Fruit fly (Drosophila melanogaster) whole organism, prepupa: ENCODE results near the gene CG9672.

Experiments used
- Blimp-1 ChIP-seq: fragments of 200-800 bp; sonication (Bioruptor generic); optimal IDR thresholded peaks from 3 replicates; lab custom pipeline; 2017; ENCODE audit warnings: missing biosample characterization, missing genetic modification characterization, mild to moderate bottlenecking, moderate library complexity, missing genetic modification reagents
- CG10669 ChIP-seq: fragments of 200-800 bp; sonication (Bioruptor generic); optimal IDR thresholded peaks from 3 replicates; lab custom pipeline; 2018; ENCODE audit warnings: missing biosample characterization, mild to moderate bottlenecking, missing genetic modification characterization, moderate library complexity
- CG11294 ChIP-seq: fragments of 200-800 bp; sonication (Bioruptor generic); IDR thresholded peaks from 2 replicates; pipeline ENCODE4 v1.3.6; 2022; ENCODE audit warnings: missing biosample characterization, missing genetic modification characterization
- CG11902 ChIP-seq: fragments of 200-800 bp; sonication (Bioruptor generic); optimal IDR thresholded peaks from 3 replicates; lab custom pipeline; 2016; ENCODE audit warnings: missing biosample characterization, missing genetic modification characterization
- CG15336 ChIP-seq: fragments of 200-800 bp; sonication (Bioruptor generic); IDR thresholded peaks from 2 replicates; pipeline ENCODE4 v1.3.6; 2022; ENCODE audit warnings: missing biosample characterization, missing genetic modification characterization
- CG1621 ChIP-seq: fragments of 200-800 bp; sonication (Bioruptor generic); optimal IDR thresholded peaks from 3 replicates; lab custom pipeline; 2018; ENCODE audit warnings: missing biosample characterization, mild to moderate bottlenecking, missing genetic modification characterization
- CG16779 ChIP-seq: fragments of 200-800 bp; sonication (Bioruptor generic); optimal IDR thresholded peaks from 3 replicates; lab custom pipeline; 2017; ENCODE audit warnings: missing biosample characterization, mild to moderate bottlenecking, missing genetic modification characterization
- CG3032 ChIP-seq: fragments of 200-800 bp; optimal IDR thresholded peaks from 2 replicates; lab custom pipeline; 2019; ENCODE audit warnings: missing biosample characterization, mild to moderate bottlenecking, missing genetic modification characterization, moderate library complexity
- CG32006 ChIP-seq: fragments of 200-800 bp; sonication (Bioruptor generic); optimal IDR thresholded peaks from 3 replicates; lab custom pipeline; 2017; ENCODE audit warnings: missing biosample characterization, mild to moderate bottlenecking, missing genetic modification characterization
- CG34406 ChIP-seq: fragments of 200-800 bp; sonication (Bioruptor generic); optimal IDR thresholded peaks from 3 replicates; lab custom pipeline; 2016; ENCODE audit warnings: missing biosample characterization, missing genetic modification characterization
- CG3919 ChIP-seq: fragments of 200-800 bp; sonication (Bioruptor generic); optimal IDR thresholded peaks from 3 replicates; lab custom pipeline; 2016; ENCODE audit warnings: missing biosample characterization, missing genetic modification characterization
- CG4318 ChIP-seq: fragments of 200-800 bp; sonication (Bioruptor generic); optimal IDR thresholded peaks from 3 replicates; lab custom pipeline; 2017; ENCODE audit warnings: missing biosample characterization, mild to moderate bottlenecking, missing genetic modification characterization
- CG6276 ChIP-seq: fragments of 200-800 bp; sonication (Bioruptor generic); optimal IDR thresholded peaks from 2 replicates; lab custom pipeline; 2017; ENCODE audit warnings: missing biosample characterization, mild to moderate bottlenecking, missing genetic modification characterization
- CG6792 ChIP-seq: fragments of 200-800 bp; sonication (Bioruptor generic); optimal IDR thresholded peaks from 3 replicates; lab custom pipeline; 2016; ENCODE audit warnings: missing biosample characterization, missing genetic modification characterization
- CG6808 ChIP-seq: fragments of 200-800 bp; sonication (Bioruptor generic); optimal IDR thresholded peaks from 3 replicates; lab custom pipeline; 2017; ENCODE audit warnings: missing biosample characterization, missing genetic modification characterization, mild to moderate bottlenecking, moderate library complexity, missing genetic modification reagents
- CG6854 ChIP-seq: fragments of 200-800 bp; sonication (Bioruptor generic); optimal IDR thresholded peaks from 2 replicates; lab custom pipeline; 2017; ENCODE audit warnings: missing biosample characterization, mild to moderate bottlenecking, missing genetic modification characterization
- CG7368 ChIP-seq: fragments of 200-800 bp; sonication (Bioruptor generic); optimal IDR thresholded peaks from 3 replicates; lab custom pipeline; 2016; ENCODE audit warnings: missing biosample characterization, missing genetic modification characterization
- CG8119 ChIP-seq: fragments of 200-800 bp; sonication (Bioruptor generic); IDR thresholded peaks from 3 replicates; pipeline ENCODE4 v1.3.6; 2022; ENCODE audit warnings: missing biosample characterization, missing genetic modification characterization
- CG8319 ChIP-seq: fragments of 200-800 bp; sonication (Bioruptor generic); optimal IDR thresholded peaks from 3 replicates; lab custom pipeline; 2016; ENCODE audit warnings: missing biosample characterization, missing genetic modification characterization
- CG8632 ChIP-seq: fragments of 200-800 bp; sonication (Bioruptor generic); optimal IDR thresholded peaks from 3 replicates; lab custom pipeline; 2016; ENCODE audit warnings: missing biosample characterization, missing genetic modification characterization
- CG9139 ChIP-seq: fragments of 200-800 bp; sonication (Bioruptor generic); optimal IDR thresholded peaks from 3 replicates; lab custom pipeline; 2017; ENCODE audit warnings: missing biosample characterization, mild to moderate bottlenecking, missing genetic modification characterization
- Eip75B ChIP-seq: fragments of 200-800 bp; sonication (Bioruptor generic); optimal IDR thresholded peaks from 3 replicates; lab custom pipeline; 2016; ENCODE audit warnings: missing biosample characterization, missing genetic modification characterization
- Eip78C ChIP-seq: fragments of 200-800 bp; sonication (Bioruptor generic); peaks from one replicate; lab custom pipeline; 2016; ENCODE audit warnings: missing biosample characterization, missing genetic modification characterization
- Ets21C ChIP-seq: fragments of 200-800 bp; sonication (Bioruptor generic); optimal IDR thresholded peaks from 3 replicates; lab custom pipeline; 2016; ENCODE audit warnings: missing biosample characterization, missing genetic modification characterization
- Gug ChIP-seq: fragments of 200-800 bp; sonication (Bioruptor generic); IDR thresholded peaks from 2 replicates; pipeline ENCODE4 v1.3.6; 2022; ENCODE audit warnings: missing biosample characterization, missing genetic modification characterization
- Hr39 ChIP-seq: fragments of 200-800 bp; sonication (Bioruptor generic); optimal IDR thresholded peaks from 2 replicates; lab custom pipeline; 2016; ENCODE audit warnings: missing biosample characterization, missing genetic modification characterization
- Hr4 ChIP-seq: fragments of 200-800 bp; sonication (Bioruptor generic); optimal IDR thresholded peaks from 3 replicates; lab custom pipeline; 2016; ENCODE audit warnings: missing biosample characterization, missing genetic modification characterization
- Lpt ChIP-seq: fragments of 200-800 bp; sonication (Bioruptor generic); optimal IDR thresholded peaks from 3 replicates; lab custom pipeline; 2016; ENCODE audit warnings: missing biosample characterization, missing genetic modification characterization
- Met ChIP-seq: fragments of 200-800 bp; sonication (Bioruptor generic); optimal IDR thresholded peaks from 3 replicates; lab custom pipeline; 2016; ENCODE audit warnings: missing biosample characterization, missing genetic modification characterization
- OdsH ChIP-seq: fragments of 200-800 bp; sonication (Bioruptor generic); optimal IDR thresholded peaks from 3 replicates; lab custom pipeline; 2016; ENCODE audit warnings: missing biosample characterization, missing genetic modification characterization
- Smox ChIP-seq: fragments of 200-800 bp; sonication (Bioruptor generic); optimal IDR thresholded peaks from 3 replicates; lab custom pipeline; 2016; ENCODE audit warnings: missing biosample characterization, missing genetic modification characterization
- Sox102F ChIP-seq: fragments of 200-800 bp; sonication (Bioruptor generic); optimal IDR thresholded peaks from 2 replicates; lab custom pipeline; 2016; ENCODE audit warnings: missing biosample characterization, mild to moderate bottlenecking, missing genetic modification characterization
- Sox14 ChIP-seq: fragments of 200-800 bp; sonication (Bioruptor generic); optimal IDR thresholded peaks from 3 replicates; lab custom pipeline; 2016; ENCODE audit warnings: missing biosample characterization, missing genetic modification characterization
- Sox15 ChIP-seq: fragments of 200-800 bp; sonication (Bioruptor generic); optimal IDR thresholded peaks from 3 replicates; lab custom pipeline; 2016; ENCODE audit warnings: missing biosample characterization, missing genetic modification characterization
- achi ChIP-seq: fragments of 200-800 bp; sonication (Bioruptor generic); optimal IDR thresholded peaks from 3 replicates; lab custom pipeline; 2016; ENCODE audit warnings: missing biosample characterization, missing genetic modification characterization
- dac ChIP-seq: fragments of 200-800 bp; sonication (Bioruptor generic); optimal IDR thresholded peaks from 2 replicates; lab custom pipeline; 2017; ENCODE audit warnings: missing biosample characterization, mild to moderate bottlenecking, missing genetic modification characterization
- dsx ChIP-seq: fragments of 200-800 bp; optimal IDR thresholded peaks from 3 replicates; lab custom pipeline; 2019; ENCODE audit warnings: missing biosample characterization, mild to moderate bottlenecking, missing genetic modification characterization, moderate library complexity; ENCODE audit not compliant: poor library complexity, severe bottlenecking
- eg ChIP-seq: fragments of 200-800 bp; sonication (Bioruptor generic); IDR thresholded peaks from 3 replicates; pipeline ENCODE4 v1.3.6; 2022; ENCODE audit warnings: missing biosample characterization, missing genetic modification characterization
- esn ChIP-seq: fragments of 200-800 bp; sonication (Bioruptor generic); optimal IDR thresholded peaks from 2 replicates; lab custom pipeline; 2016; ENCODE audit warnings: missing biosample characterization, mild to moderate bottlenecking, missing genetic modification characterization, moderate library complexity
- fd59A ChIP-seq: fragments of 200-800 bp; sonication (Bioruptor generic); optimal IDR thresholded peaks from 2 replicates; lab custom pipeline; 2017; ENCODE audit warnings: missing biosample characterization, mild to moderate bottlenecking, missing genetic modification characterization, missing genetic modification reagents
- fkh ChIP-seq: fragments of 200-800 bp; sonication (Bioruptor generic); optimal IDR thresholded peaks from 3 replicates; lab custom pipeline; 2017; ENCODE audit warnings: missing biosample characterization, mild to moderate bottlenecking, missing genetic modification characterization, moderate library complexity
- lz ChIP-seq: fragments of 200-800 bp; sonication (Bioruptor generic); optimal IDR thresholded peaks from 3 replicates; lab custom pipeline; 2016; ENCODE audit warnings: missing biosample characterization, missing genetic modification characterization
- net ChIP-seq: fragments of 200-800 bp; sonication (Bioruptor generic); optimal IDR thresholded peaks from 3 replicates; lab custom pipeline; 2016; ENCODE audit warnings: missing biosample characterization, missing genetic modification characterization
- pdm3 ChIP-seq: fragments of 200-800 bp; sonication (Bioruptor generic); optimal IDR thresholded peaks from 3 replicates; lab custom pipeline; 2016; ENCODE audit warnings: missing biosample characterization, missing genetic modification characterization
- salr ChIP-seq, 2 experiments: fragments of 200-800 bp; sonication (Bioruptor generic); optimal IDR thresholded peaks; 3 replicates each; lab custom pipeline; 2016 to 2018; ENCODE audit warnings: missing biosample characterization in 2 of 2, missing genetic modification characterization in 2 of 2, mild to moderate bottlenecking in 1 of 2
- spab ChIP-seq: fragments of 200-800 bp; sonication (Bioruptor generic); optimal IDR thresholded peaks from 2 replicates; lab custom pipeline; 2017; ENCODE audit warnings: missing biosample characterization, mild to moderate bottlenecking, missing genetic modification characterization, missing genetic modification reagents
- ss ChIP-seq, 2 experiments: fragments of 200-800 bp; sonication (Bioruptor generic); optimal IDR thresholded peaks; 2 replicates in 1 of 2; 3 replicates in 1 of 2; lab custom pipeline; 2017 to 2018; ENCODE audit warnings: mild to moderate bottlenecking in 2 of 2, missing biosample characterization in 2 of 2, missing genetic modification characterization in 2 of 2, moderate library complexity in 1 of 2
- svp ChIP-seq: fragments of 200-800 bp; sonication (Bioruptor generic); peaks from one replicate; lab custom pipeline; 2016; ENCODE audit warnings: missing biosample characterization, missing genetic modification characterization
- vri ChIP-seq: fragments of 200-800 bp; sonication (Bioruptor generic); optimal IDR thresholded peaks from 3 replicates; lab custom pipeline; 2016; ENCODE audit warnings: missing biosample characterization, mild to moderate bottlenecking, missing genetic modification characterization

Gene CG9672

dm6 chrX:16691440-16691839 lies 15.2 kb downstream of the CG9672 start (continued):
- TF ChIP-seq CG9139 (GFP tag; lab: Kevin White, UChicago) (peak; percentile 11), Hr39 (peak; percentile 81), CG8319 (GFP tag; lab: Kevin White, UChicago) (peak; percentile 39), OdsH (GFP tag; lab: Kevin White, UChicago) (peak; percentile 80), Met (GFP tag; lab: Kevin White, UChicago) (peak; percentile 58), CG7368 (GFP tag; lab: Kevin White, UChicago) (peak; percentile 64), Hr4 (GFP tag; lab: Kevin White, UChicago) (peak; percentile 87), CG3032 (peak; percentile 55), dsx (GFP tag; lab: Kevin White, UChicago) (peak; percentile 50), CG10669 (GFP tag; lab: Kevin White, UChicago) (peak; percentile 67), Sox15 (GFP tag; lab: Kevin White, UChicago) (peak; percentile 59), Blimp-1 (no peak), fkh (GFP tag; lab: Kevin White, UChicago) (no peak), CG8119 (GFP tag; lab: Robert Waterston, UW) (peak; percentile 85), ss (GFP tag; optimal IDR thresholded peaks at IDR 0.05; lab: Kevin White, UChicago) (peak; percentile 13 to 44), CG6276 (GFP tag; lab: Kevin White, UChicago) (peak; percentile 79), Lpt (peak; percentile 80), pdm3 (GFP tag; lab: Kevin White, UChicago) (peak; percentile 79), Smox (GFP tag; lab: Kevin White, UChicago) (peak; percentile 61), CG34406 (GFP tag; lab: Kevin White, UChicago) (peak; percentile 52), fd59A (GFP tag; lab: Kevin White, UChicago) (peak; percentile 57), lz (GFP tag; lab: Kevin White, UChicago) (peak; percentile 63), spab (peak; percentile 34), Eip78C (GFP tag; lab: Kevin White, UChicago) (peak; percentile 93), CG6792 (GFP tag; lab: Kevin White, UChicago) (peak; percentile 61), CG32006 (peak; percentile 84), dac (GFP tag; lab: Kevin White, UChicago) (peak; percentile 68), CG6808 (GFP tag; lab: Kevin White, UChicago) (peak; percentile 35), vri (GFP tag; lab: Kevin White, UChicago) (peak; percentile 34), esn (GFP tag; lab: Kevin White, UChicago) (peak; percentile 65), CG11902 (GFP tag; lab: Kevin White, UChicago) (peak; percentile 51), svp (GFP tag; lab: Kevin White, UChicago) (peak; percentile 57), salr (GFP tag; optimal IDR thresholded peaks at IDR 0.05; lab: Kevin White, UChicago) (peak; percentile 33 to 70)

- TF ChIP-seq net (GFP tag; lab: Kevin White, UChicago), result no peak
- TF ChIP-seq Gug (GFP tag; lab: Robert Waterston, UW), result peak; percentile 16; the same call in 1 of the 2 replicates
- no peak for TF ChIP-seq CG16779 (tag; lab: Kevin White, UChicago)
- no peak for TF ChIP-seq CG1621
- TF ChIP-seq CG6276 (GFP tag; lab: Kevin White, UChicago), result no peak
- no peak for TF ChIP-seq CG11294
- no peak for TF ChIP-seq fkh (GFP tag; lab: Kevin White, UChicago)
- TF ChIP-seq Met (GFP tag; lab: Kevin White, UChicago), result no peak
- peak; percentile 47 for TF ChIP-seq CG3919
- TF ChIP-seq Eip78C (GFP tag; lab: Kevin White, UChicago), result peak; percentile 72
- no peak for TF ChIP-seq Hr39
- TF ChIP-seq Sox14 (GFP tag; lab: Kevin White, UChicago), result peak; percentile 33
- no peak for TF ChIP-seq CG8632 (GFP tag; lab: Kevin White, UChicago)
- no peak for TF ChIP-seq ss (GFP tag; optimal IDR thresholded peaks at IDR 0.05; lab: Kevin White, UChicago)
- no peak for TF ChIP-seq CG8119 (GFP tag; lab: Robert Waterston, UW)
- no peak for TF ChIP-seq CG4318 (GFP tag; lab: Kevin White, UChicago)
- TF ChIP-seq Sox15 (GFP tag; lab: Kevin White, UChicago), result no peak
- TF ChIP-seq Sox102F (GFP tag; lab: Kevin White, UChicago), result no peak
- TF ChIP-seq CG6854 (GFP tag; lab: Kevin White, UChicago), result no peak
- TF ChIP-seq Ets21C (GFP tag; lab: Kevin White, UChicago), result no peak
- TF ChIP-seq achi (GFP tag; lab: Kevin White, UChicago), result peak; percentile 44
- TF ChIP-seq CG3032, result no peak
- TF ChIP-seq salr (GFP tag; optimal IDR thresholded peaks at IDR 0.05; lab: Kevin White, UChicago), result no peak
- peak; percentile 25 for TF ChIP-seq Eip75B (GFP tag; lab: Kevin White, UChicago)
- TF ChIP-seq spab, result no peak
- TF ChIP-seq Blimp-1, result no peak
- peak; percentile 15 for TF ChIP-seq OdsH (GFP tag; lab: Kevin White, UChicago)
- TF ChIP-seq CG6808 (GFP tag; lab: Kevin White, UChicago), result peak; percentile 13
- peak; percentile 48; the same call in 1 of the 2 replicates for TF ChIP-seq CG15336 (GFP tag; lab: Robert Waterston, UW)
- no peak for TF ChIP-seq eg (GFP tag; lab: Robert Waterston, UW)
Measured at dm6 chrX:16690499-16690898, 16.2 kb downstream of the CG9672 start.
